Worm (Caenorhabditis elegans) whole organism, young adult: ENCODE measurements around the gene dmsr-4.

ENCODE experiments used
- F37B4.10 ChIP-seq: fragments of 200-800 bp; sonication (Bioruptor generic); IDR thresholded peaks from 2 replicates; pipeline ENCODE4 v1.3.6; 2022; ENCODE audit warnings: missing genetic modification characterization, missing compliant biosample characterization
- Y56A3A.18 ChIP-seq: fragments of 200-800 bp; sonication (Bioruptor generic); IDR thresholded peaks from 2 replicates; pipeline ENCODE4 v1.3.6; 2022; ENCODE audit warnings: missing genetic modification reagents, missing genetic modification characterization, missing compliant biosample characterization
- aptf-3 ChIP-seq: fragments of 200-800 bp; sonication (Bioruptor generic); IDR thresholded peaks from 2 replicates; pipeline ENCODE4 v1.3.6; 2022; ENCODE audit warnings: missing genetic modification characterization, missing compliant biosample characterization
- ccch-3 ChIP-seq: fragments of 200-800 bp; sonication (Bioruptor generic); optimal IDR thresholded peaks from 2 replicates; lab custom pipeline; 2018; ENCODE audit warnings: mild to moderate bottlenecking, missing genetic modification characterization, missing compliant biosample characterization
- die-1 ChIP-seq: sonication (generic microtip); optimal IDR thresholded peaks from 2 replicates; lab custom pipeline; 2016; ENCODE audit warnings: missing genotype, mild to moderate bottlenecking, missing genetic modification characterization, missing compliant biosample characterization
- dox-1 ChIP-seq: fragments of 200-800 bp; sonication (Bioruptor generic); IDR thresholded peaks from 2 replicates; pipeline ENCODE4 v1.3.6; 2022; ENCODE audit warnings: missing genetic modification reagents, missing genetic modification characterization, missing compliant biosample characterization
- him-1 ChIP-seq: sonication (generic microtip); optimal IDR thresholded peaks from 2 replicates; lab custom pipeline; 2016; ENCODE audit warnings: missing genotype, missing genetic modification reagents, missing genetic modification characterization, missing compliant biosample characterization
- madf-3 ChIP-seq: fragments of 200-800 bp; sonication (Bioruptor generic); IDR thresholded peaks from 2 replicates; pipeline ENCODE4 v1.3.6; 2022; ENCODE audit warnings: missing genetic modification reagents, missing genetic modification characterization, missing compliant biosample characterization
- pbrm-1 ChIP-seq: fragments of 200-800 bp; sonication (Bioruptor generic); IDR thresholded peaks from 2 replicates; pipeline ENCODE4 v1.3.6; 2022; ENCODE audit warnings: missing genetic modification reagents, missing genetic modification characterization, missing compliant biosample characterization
- pha-4 ChIP-seq: fragments of 150-350 bp; sonication (generic microtip); optimal IDR thresholded peaks from 2 replicates; lab custom pipeline; 2014; ENCODE audit warnings: missing biosample characterization, missing genetic modification reagents, missing genetic modification characterization
- snpc-4 ChIP-seq, 5 experiments: fragments of 150-350 bp in 1 of 5; sonication (generic microtip) in 4 of 5; optimal IDR thresholded peaks; 2 replicates each; lab custom pipeline; 2014 to 2018; ENCODE audit warnings: missing genetic modification characterization in 5 of 5, missing biosample characterization in 3 of 5, antibody characterized with exemption in 2 of 5, mild to moderate bottlenecking in 2 of 5, missing compliant biosample characterization in 2 of 5, missing genotype in 2 of 5, moderate library complexity in 2 of 5, missing genetic modification reagents in 1 of 5
- somi-1 ChIP-seq: fragments of 200-800 bp; sonication (Bioruptor generic); optimal IDR thresholded peaks from 2 replicates; lab custom pipeline; 2018; ENCODE audit warnings: mild to moderate bottlenecking, missing genetic modification characterization, missing compliant biosample characterization
- ztf-22 ChIP-seq: fragments of 200-800 bp; sonication (Bioruptor generic); optimal IDR thresholded peaks from 2 replicates; lab custom pipeline; 2018; ENCODE audit warnings: mild to moderate bottlenecking, missing genetic modification characterization, moderate library complexity, missing compliant biosample characterization

DNA sequence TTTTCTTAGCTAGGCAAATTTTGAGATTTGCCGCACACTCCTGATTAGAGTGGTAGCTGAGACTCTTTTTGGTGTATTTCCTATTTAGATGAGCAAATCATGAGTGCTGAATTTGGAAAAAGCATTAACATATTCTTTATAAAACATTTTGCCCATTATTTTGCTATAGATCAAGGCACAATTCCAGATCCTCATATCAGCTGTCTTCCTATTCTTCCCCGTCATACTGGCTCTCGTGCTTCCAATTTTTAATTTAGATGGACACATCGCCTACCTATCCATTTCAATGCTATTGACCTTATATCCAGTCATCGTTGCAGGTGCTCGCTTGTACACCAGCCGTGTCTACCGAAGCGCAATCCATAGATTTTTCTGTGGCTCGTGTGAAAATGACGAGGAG is 23.1 kb upstream of the dmsr-4 start, which contains the start of gene C03H5.7:
- TF ChIP-seq snpc-4 (GFP tag; optimal IDR thresholded peaks at IDR 0.05; lab: Kevin White, UChicago): no peak
- no peak for TF ChIP-seq snpc-4 (tag; optimal IDR thresholded peaks at IDR 0.05; lab: Kevin White, UChicago)
- no peak for TF ChIP-seq somi-1 (GFP tag; lab: Kevin White, UChicago)
- TF ChIP-seq ccch-3: no peak
- no peak for TF ChIP-seq dox-1 (GFP tag; lab: Robert Waterston, UW)
- no peak for TF ChIP-seq pha-4 (tag; lab: Kevin White, UChicago)
- no peak for TF ChIP-seq madf-3 (GFP tag; lab: Robert Waterston, UW)
- TF ChIP-seq him-1 (tag; lab: Kevin White, UChicago): no peak
- TF ChIP-seq ztf-22 (GFP tag; lab: Kevin White, UChicago): no peak
- TF ChIP-seq Y56A3A.18 (GFP tag; lab: Robert Waterston, UW): no peak
- TF ChIP-seq aptf-3 (GFP tag; lab: Robert Waterston, UW): no peak
- TF ChIP-seq F37B4.10 (GFP tag; lab: Robert Waterston, UW): no peak
- no peak for TF ChIP-seq die-1
- no peak for TF ChIP-seq pbrm-1
